Fruit fly (Drosophila melanogaster) whole organism, prepupa: Measurements from ENCODE around the gene par-6.

ENCODE experiments used
- Blimp-1 ChIP-seq: fragments of 200-800 bp; sonication (Bioruptor generic); optimal IDR thresholded peaks from 3 replicates; lab custom pipeline; 2017; ENCODE audit warnings: missing biosample characterization, missing genetic modification characterization, mild to moderate bottlenecking, moderate library complexity, missing genetic modification reagents
- CG10669 ChIP-seq: fragments of 200-800 bp; sonication (Bioruptor generic); optimal IDR thresholded peaks from 3 replicates; lab custom pipeline; 2018; ENCODE audit warnings: missing biosample characterization, mild to moderate bottlenecking, missing genetic modification characterization, moderate library complexity
- CG11294 ChIP-seq: fragments of 200-800 bp; sonication (Bioruptor generic); IDR thresholded peaks from 2 replicates; pipeline ENCODE4 v1.3.6; 2022; ENCODE audit warnings: missing biosample characterization, missing genetic modification characterization
- CG11902 ChIP-seq: fragments of 200-800 bp; sonication (Bioruptor generic); optimal IDR thresholded peaks from 3 replicates; lab custom pipeline; 2016; ENCODE audit warnings: missing biosample characterization, missing genetic modification characterization
- CG15336 ChIP-seq: fragments of 200-800 bp; sonication (Bioruptor generic); IDR thresholded peaks from 2 replicates; pipeline ENCODE4 v1.3.6; 2022; ENCODE audit warnings: missing biosample characterization, missing genetic modification characterization
- CG1621 ChIP-seq: fragments of 200-800 bp; sonication (Bioruptor generic); optimal IDR thresholded peaks from 3 replicates; lab custom pipeline; 2018; ENCODE audit warnings: missing biosample characterization, mild to moderate bottlenecking, missing genetic modification characterization
- CG16779 ChIP-seq: fragments of 200-800 bp; sonication (Bioruptor generic); optimal IDR thresholded peaks from 3 replicates; lab custom pipeline; 2017; ENCODE audit warnings: missing biosample characterization, mild to moderate bottlenecking, missing genetic modification characterization
- CG3032 ChIP-seq: fragments of 200-800 bp; optimal IDR thresholded peaks from 2 replicates; lab custom pipeline; 2019; ENCODE audit warnings: missing biosample characterization, mild to moderate bottlenecking, missing genetic modification characterization, moderate library complexity
- CG32006 ChIP-seq: fragments of 200-800 bp; sonication (Bioruptor generic); optimal IDR thresholded peaks from 3 replicates; lab custom pipeline; 2017; ENCODE audit warnings: missing biosample characterization, mild to moderate bottlenecking, missing genetic modification characterization
- CG3919 ChIP-seq: fragments of 200-800 bp; sonication (Bioruptor generic); optimal IDR thresholded peaks from 3 replicates; lab custom pipeline; 2016; ENCODE audit warnings: missing biosample characterization, missing genetic modification characterization
- CG6163 ChIP-seq: fragments of 200-800 bp; sonication (Bioruptor generic); IDR thresholded peaks from 3 replicates; pipeline ENCODE4 v1.3.6; 2022; ENCODE audit warnings: missing biosample characterization, missing genetic modification characterization
- CG6792 ChIP-seq: fragments of 200-800 bp; sonication (Bioruptor generic); optimal IDR thresholded peaks from 3 replicates; lab custom pipeline; 2016; ENCODE audit warnings: missing biosample characterization, missing genetic modification characterization
- CG6808 ChIP-seq: fragments of 200-800 bp; sonication (Bioruptor generic); optimal IDR thresholded peaks from 3 replicates; lab custom pipeline; 2017; ENCODE audit warnings: missing biosample characterization, missing genetic modification characterization, mild to moderate bottlenecking, moderate library complexity, missing genetic modification reagents
- CG7368 ChIP-seq: fragments of 200-800 bp; sonication (Bioruptor generic); optimal IDR thresholded peaks from 3 replicates; lab custom pipeline; 2016; ENCODE audit warnings: missing biosample characterization, missing genetic modification characterization
- CG8119 ChIP-seq: fragments of 200-800 bp; sonication (Bioruptor generic); IDR thresholded peaks from 3 replicates; pipeline ENCODE4 v1.3.6; 2022; ENCODE audit warnings: missing biosample characterization, missing genetic modification characterization
- CG8319 ChIP-seq: fragments of 200-800 bp; sonication (Bioruptor generic); optimal IDR thresholded peaks from 3 replicates; lab custom pipeline; 2016; ENCODE audit warnings: missing biosample characterization, missing genetic modification characterization
- CG8632 ChIP-seq: fragments of 200-800 bp; sonication (Bioruptor generic); optimal IDR thresholded peaks from 3 replicates; lab custom pipeline; 2016; ENCODE audit warnings: missing biosample characterization, missing genetic modification characterization
- CG9139 ChIP-seq: fragments of 200-800 bp; sonication (Bioruptor generic); optimal IDR thresholded peaks from 3 replicates; lab custom pipeline; 2017; ENCODE audit warnings: missing biosample characterization, mild to moderate bottlenecking, missing genetic modification characterization
- Eip93F ChIP-seq: fragments of 200-800 bp; sonication (Bioruptor generic); optimal IDR thresholded peaks from 2 replicates; lab custom pipeline; 2016; ENCODE audit warnings: missing biosample characterization, mild to moderate bottlenecking, missing genetic modification characterization
- Ets21C ChIP-seq: fragments of 200-800 bp; sonication (Bioruptor generic); optimal IDR thresholded peaks from 3 replicates; lab custom pipeline; 2016; ENCODE audit warnings: missing biosample characterization, missing genetic modification characterization
- Ets96B ChIP-seq: fragments of 200-800 bp; optimal IDR thresholded peaks from 2 replicates; lab custom pipeline; 2019; ENCODE audit warnings: missing biosample characterization, mild to moderate bottlenecking, missing genetic modification characterization, moderate library complexity
- Gug ChIP-seq: fragments of 200-800 bp; sonication (Bioruptor generic); IDR thresholded peaks from 2 replicates; pipeline ENCODE4 v1.3.6; 2022; ENCODE audit warnings: missing biosample characterization, missing genetic modification characterization
- Hr38 ChIP-seq: sonication (Bioruptor generic); optimal IDR thresholded peaks from 2 replicates; lab custom pipeline; 2016; ENCODE audit warnings: missing biosample characterization, missing genetic modification characterization
- Hr39 ChIP-seq: fragments of 200-800 bp; sonication (Bioruptor generic); optimal IDR thresholded peaks from 2 replicates; lab custom pipeline; 2016; ENCODE audit warnings: missing biosample characterization, missing genetic modification characterization
- Hr4 ChIP-seq: fragments of 200-800 bp; sonication (Bioruptor generic); optimal IDR thresholded peaks from 3 replicates; lab custom pipeline; 2016; ENCODE audit warnings: missing biosample characterization, missing genetic modification characterization
- Smox ChIP-seq: fragments of 200-800 bp; sonication (Bioruptor generic); optimal IDR thresholded peaks from 3 replicates; lab custom pipeline; 2016; ENCODE audit warnings: missing biosample characterization, missing genetic modification characterization
- Sox102F ChIP-seq: fragments of 200-800 bp; sonication (Bioruptor generic); optimal IDR thresholded peaks from 2 replicates; lab custom pipeline; 2016; ENCODE audit warnings: missing biosample characterization, mild to moderate bottlenecking, missing genetic modification characterization
- Sox14 ChIP-seq: fragments of 200-800 bp; sonication (Bioruptor generic); optimal IDR thresholded peaks from 3 replicates; lab custom pipeline; 2016; ENCODE audit warnings: missing biosample characterization, missing genetic modification characterization
- Sox15 ChIP-seq: fragments of 200-800 bp; sonication (Bioruptor generic); optimal IDR thresholded peaks from 3 replicates; lab custom pipeline; 2016; ENCODE audit warnings: missing biosample characterization, missing genetic modification characterization
- achi ChIP-seq: fragments of 200-800 bp; sonication (Bioruptor generic); optimal IDR thresholded peaks from 3 replicates; lab custom pipeline; 2016; ENCODE audit warnings: missing biosample characterization, missing genetic modification characterization
- cyc ChIP-seq: fragments of 200-800 bp; sonication (Bioruptor generic); optimal IDR thresholded peaks from 3 replicates; lab custom pipeline; 2016; ENCODE audit warnings: missing biosample characterization, missing genetic modification characterization
- dsx ChIP-seq: fragments of 200-800 bp; optimal IDR thresholded peaks from 3 replicates; lab custom pipeline; 2019; ENCODE audit warnings: missing biosample characterization, mild to moderate bottlenecking, missing genetic modification characterization, moderate library complexity; ENCODE audit not compliant: poor library complexity, severe bottlenecking
- eg ChIP-seq: fragments of 200-800 bp; sonication (Bioruptor generic); IDR thresholded peaks from 3 replicates; pipeline ENCODE4 v1.3.6; 2022; ENCODE audit warnings: missing biosample characterization, missing genetic modification characterization
- esn ChIP-seq: fragments of 200-800 bp; sonication (Bioruptor generic); optimal IDR thresholded peaks from 2 replicates; lab custom pipeline; 2016; ENCODE audit warnings: missing biosample characterization, mild to moderate bottlenecking, missing genetic modification characterization, moderate library complexity
- fd59A ChIP-seq: fragments of 200-800 bp; sonication (Bioruptor generic); optimal IDR thresholded peaks from 2 replicates; lab custom pipeline; 2017; ENCODE audit warnings: missing biosample characterization, mild to moderate bottlenecking, missing genetic modification characterization, missing genetic modification reagents
- lz ChIP-seq: fragments of 200-800 bp; sonication (Bioruptor generic); optimal IDR thresholded peaks from 3 replicates; lab custom pipeline; 2016; ENCODE audit warnings: missing biosample characterization, missing genetic modification characterization
- net ChIP-seq: fragments of 200-800 bp; sonication (Bioruptor generic); optimal IDR thresholded peaks from 3 replicates; lab custom pipeline; 2016; ENCODE audit warnings: missing biosample characterization, missing genetic modification characterization
- pdm3 ChIP-seq: fragments of 200-800 bp; sonication (Bioruptor generic); optimal IDR thresholded peaks from 3 replicates; lab custom pipeline; 2016; ENCODE audit warnings: missing biosample characterization, missing genetic modification characterization
- salr ChIP-seq, 2 experiments: fragments of 200-800 bp; sonication (Bioruptor generic); optimal IDR thresholded peaks; 3 replicates each; lab custom pipeline; 2016 to 2018; ENCODE audit warnings: missing biosample characterization in 2 of 2, missing genetic modification characterization in 2 of 2, mild to moderate bottlenecking in 1 of 2
- spab ChIP-seq: fragments of 200-800 bp; sonication (Bioruptor generic); optimal IDR thresholded peaks from 2 replicates; lab custom pipeline; 2017; ENCODE audit warnings: missing biosample characterization, mild to moderate bottlenecking, missing genetic modification characterization, missing genetic modification reagents
- svp ChIP-seq: fragments of 200-800 bp; sonication (Bioruptor generic); peaks from one replicate; lab custom pipeline; 2016; ENCODE audit warnings: missing biosample characterization, missing genetic modification characterization
- topi ChIP-seq: fragments of 200-800 bp; sonication (Bioruptor generic); optimal IDR thresholded peaks from 3 replicates; lab custom pipeline; 2016; ENCODE audit warnings: missing biosample characterization, missing genetic modification characterization
- vri ChIP-seq: fragments of 200-800 bp; sonication (Bioruptor generic); optimal IDR thresholded peaks from 3 replicates; lab custom pipeline; 2016; ENCODE audit warnings: missing biosample characterization, mild to moderate bottlenecking, missing genetic modification characterization

The par-6 gene

dm6 chrX:17726551-17727180 lies 23.5 kb downstream of the par-6 start (continued):
- TF ChIP-seq Sox102F (GFP tag; lab: Kevin White, UChicago), result no peak
- peak; percentile 29 for TF ChIP-seq dsx
- peak; percentile 55 for TF ChIP-seq CG11902 (GFP tag; lab: Kevin White, UChicago)
- no peak for TF ChIP-seq spab
- TF ChIP-seq pdm3, result peak; percentile 66
- TF ChIP-seq CG8632, result peak; percentile 49
- TF ChIP-seq Blimp-1, result no peak
- TF ChIP-seq CG6808, result no peak
- peak; percentile 47 for TF ChIP-seq achi (GFP tag; lab: Kevin White, UChicago)
- TF ChIP-seq Gug, result peak; percentile 53
- TF ChIP-seq CG6163, result peak; percentile 77; the same call in 2 of the 3 replicates
- peak; percentile 78 for TF ChIP-seq svp (GFP tag; lab: Kevin White, UChicago)
- TF ChIP-seq CG1621 (tag; lab: Kevin White, UChicago), result no peak
- peak; percentile 71 for TF ChIP-seq CG10669 (GFP tag; lab: Kevin White, UChicago)
- peak; percentile 83 for TF ChIP-seq eg (GFP tag; lab: Robert Waterston, UW)
- TF ChIP-seq cyc, result peak; percentile 58
- peak in 1 of 2 experiments; percentile 39 for TF ChIP-seq salr (GFP tag; optimal IDR thresholded peaks at IDR 0.05; lab: Kevin White, UChicago)
- TF ChIP-seq CG16779, result no peak
- TF ChIP-seq CG6792 (GFP tag; lab: Kevin White, UChicago), result peak; percentile 53
- no peak for TF ChIP-seq Sox14 (GFP tag; lab: Kevin White, UChicago)
- TF ChIP-seq fd59A (GFP tag; lab: Kevin White, UChicago), result no peak
- peak; percentile 61 for TF ChIP-seq CG11294
- peak; percentile 55 for TF ChIP-seq topi (GFP tag; lab: Kevin White, UChicago)
- TF ChIP-seq net (GFP tag; lab: Kevin White, UChicago), result peak; percentile 55
- TF ChIP-seq vri (GFP tag; lab: Kevin White, UChicago), result no peak
- no peak for TF ChIP-seq Eip93F (GFP tag; lab: Kevin White, UChicago)
- peak; percentile 16 for TF ChIP-seq CG7368 (GFP tag; lab: Kevin White, UChicago)
- TF ChIP-seq CG3919 (GFP tag; lab: Kevin White, UChicago), result peak; percentile 67
- peak; percentile 70 for TF ChIP-seq CG32006 (GFP tag; lab: Kevin White, UChicago)
- TF ChIP-seq Ets21C (GFP tag; lab: Kevin White, UChicago), result no peak
- TF ChIP-seq lz, result peak; percentile 45
- TF ChIP-seq esn (GFP tag; lab: Kevin White, UChicago), result peak; percentile 49
- peak; percentile 68 for TF ChIP-seq Ets96B
- TF ChIP-seq Smox (GFP tag; lab: Kevin White, UChicago), result peak; percentile 47
- TF ChIP-seq CG3032 (tag; lab: Kevin White, UChicago), result peak; percentile 65

dm6 chrX:17728338-17728737 lies 25.2 kb downstream of the par-6 start:
- TF ChIP-seq CG8319 (GFP tag; lab: Kevin White, UChicago), result no peak
- TF ChIP-seq Hr39 (GFP tag; lab: Kevin White, UChicago), result no peak
- TF ChIP-seq CG8119 (GFP tag; lab: Robert Waterston, UW), result 0 out of 3 replicates have a peak, but pooled peaks have one; percentile 27
- TF ChIP-seq CG15336, result 0 out of 2 replicates have a peak, but pooled peaks have one; percentile 8
- TF ChIP-seq eg (GFP tag; lab: Robert Waterston, UW), result peak; percentile 28; the same call in 1 of the 3 replicates
- TF ChIP-seq achi (GFP tag; lab: Kevin White, UChicago), result peak; percentile 5
- peak; percentile 86 for TF ChIP-seq dsx
- no peak for TF ChIP-seq Hr38 (GFP tag; lab: Kevin White, UChicago)
- TF ChIP-seq Gug, result peak; percentile 23; the same call in 1 of the 2 replicates
- TF ChIP-seq Sox15 (GFP tag; lab: Kevin White, UChicago), result no peak
- peak; percentile 12 for TF ChIP-seq spab
- TF ChIP-seq CG9139, result no peak
- no peak for TF ChIP-seq vri (GFP tag; lab: Kevin White, UChicago)
- peak; percentile 15 for TF ChIP-seq Hr4
- peak; percentile 22; the same call in 1 of the 3 replicates for TF ChIP-seq CG6163
- TF ChIP-seq CG32006 (GFP tag; lab: Kevin White, UChicago), result peak; percentile 29
- peak; percentile 13 for TF ChIP-seq CG10669 (GFP tag; lab: Kevin White, UChicago)
- TF ChIP-seq, all 60 proteins: peak for 11
